Worm (Caenorhabditis elegans) whole organism, mixed stage, embryonic: Measurements from ENCODE around the gene abu-5.

Experiments
- blmp-1 ChIP-seq: fragments of 150-350 bp; optimal IDR thresholded peaks from 2 replicates; lab custom pipeline; 2014; ENCODE audit warnings: missing biosample characterization, missing genetic modification characterization
- mep-1 ChIP-seq: fragments of 150-350 bp; optimal IDR thresholded peaks from 2 replicates; lab custom pipeline; 2017; ENCODE audit warnings: missing biosample characterization, missing genetic modification reagents, missing genetic modification characterization, inconsistent platforms
- nhr-237 ChIP-seq: fragments of 150-350 bp; optimal IDR thresholded peaks from 2 replicates; lab custom pipeline; 2014; ENCODE audit warnings: missing biosample characterization, missing genetic modification characterization
- tbx-8 ChIP-seq: fragments of 200-800 bp; sonication (Bioruptor generic); optimal IDR thresholded peaks from 2 replicates; lab custom pipeline; 2018; ENCODE audit warnings: mild to moderate bottlenecking, missing genetic modification characterization, moderate library complexity, missing compliant biosample characterization
- zip-8 ChIP-seq: fragments of 150-350 bp; optimal IDR thresholded peaks from 2 replicates; lab custom pipeline; 2014; ENCODE audit warnings: missing biosample characterization, missing genetic modification characterization

DNA sequence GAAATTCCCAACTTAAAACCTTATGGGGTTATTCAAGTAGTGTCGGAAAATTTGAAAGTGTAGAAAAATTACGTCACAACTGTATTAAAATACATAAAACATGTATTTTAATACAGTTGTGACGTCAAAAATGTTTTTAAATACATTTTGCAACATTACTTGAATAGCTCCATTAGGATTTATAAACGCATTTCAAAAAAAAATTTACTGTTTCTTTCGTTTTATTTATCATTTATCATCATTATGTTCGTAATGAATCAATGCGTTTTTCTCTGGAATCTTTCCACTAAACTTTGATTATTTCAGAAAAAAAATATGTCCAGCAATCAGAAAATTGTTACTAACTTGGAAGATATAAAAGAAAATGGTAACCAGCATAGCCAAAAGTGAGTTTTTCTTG lies 6.9 kb upstream of the abu-5 start, which contains the start of gene Y105C5A.508:
- TF ChIP-seq mep-1 (tag; lab: Kevin White, UChicago) (no peak), zip-8 (tag; lab: Kevin White, UChicago) (no peak), blmp-1 (tag; lab: Kevin White, UChicago) (no peak), tbx-8 (GFP tag; lab: Kevin White, UChicago) (no peak), nhr-237 (tag; lab: Kevin White, UChicago) (no peak)
